Fruit fly (Drosophila melanogaster): ENCODE data around the gene Nup205.

The Nup205 gene

DNA sequence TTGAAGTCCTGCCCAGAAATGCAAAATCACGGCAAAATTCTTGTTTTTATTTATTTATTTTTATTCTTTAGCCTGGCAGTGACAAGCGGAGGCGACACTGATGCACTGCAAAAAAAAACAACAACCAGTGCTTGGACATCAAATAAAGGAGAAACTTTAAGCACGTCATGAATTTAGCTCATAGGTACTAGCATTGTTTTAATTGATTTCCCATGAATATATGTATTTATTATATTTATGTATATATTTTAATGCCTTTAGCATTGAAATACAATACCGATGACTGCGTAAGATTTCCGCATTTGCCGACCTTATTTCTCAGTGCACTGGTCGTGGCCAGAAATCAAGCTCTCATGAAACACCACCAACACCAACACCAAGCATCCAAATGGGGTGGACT, 33.4 kb upstream of the Nup205 start:
- TF ChIP-seq ATbp (GFP tag; optimal IDR thresholded peaks at IDR 0.05) (peak; percentile 21), Gug (GFP tag; IDR thresholded peaks at IDR 0.05) (no peak), zen (tag; optimal IDR thresholded peaks at IDR 0.05) (no peak), CG17328 (GFP tag; IDR thresholded peaks at IDR 0.05) (no peak), mld (GFP tag; IDR thresholded peaks at IDR 0.05; ENCODE audit: partially characterized antibody) (no peak), CG14965 (GFP tag; optimal IDR thresholded peaks at IDR 0.05; ENCODE audit: borderline replicate concordance) (no peak), gcm2 (GFP tag; optimal IDR thresholded peaks at IDR 0.05) (no peak), CG8281 (tag; optimal IDR thresholded peaks at IDR 0.05) (no peak), CG7556 (GFP tag; optimal IDR thresholded peaks at IDR 0.05) (peak; percentile 47), pho (GFP tag; optimal IDR thresholded peaks at IDR 0.05) (no peak), dmrt99B (tag; optimal IDR thresholded peaks at IDR 0.05) (peak; percentile 55), gem (tag; optimal IDR thresholded peaks at IDR 0.05) (peak; percentile 52), fd96Cb (tag; optimal IDR thresholded peaks at IDR 0.05) (peak; percentile 10), zf30C (GFP tag; optimal IDR thresholded peaks at IDR 0.05) (peak; percentile 31), CG11560 (tag; IDR thresholded peaks at IDR 0.05) (no peak), Hand (GFP tag; optimal IDR thresholded peaks at IDR 0.05) (peak; percentile 29), CG2678 (tag; optimal IDR thresholded peaks at IDR 0.05) (peak; percentile 56), HLH4C (GFP tag; IDR thresholded peaks at IDR 0.05; ENCODE audit: partially characterized antibody) (no peak), CG2129 (GFP tag; IDR thresholded peaks at IDR 0.05; ENCODE audit: partially characterized antibody) (no peak), CG6765 (GFP tag; optimal IDR thresholded peaks at IDR 0.05) (no peak), br (optimal IDR thresholded peaks at IDR 0.05) (no peak), ham (GFP tag; IDR thresholded peaks at IDR 0.05) (no peak), CG3065 (GFP tag; optimal IDR thresholded peaks at IDR 0.05) (no peak), eyg (GFP tag; optimal IDR thresholded peaks at IDR 0.05) (no peak), kni (GFP tag; optimal IDR thresholded peaks at IDR 0.05) (no peak), cg (GFP tag; optimal IDR thresholded peaks at IDR 0.05) (no peak), CG8944 (GFP tag; optimal IDR thresholded peaks at IDR 0.05) (no peak), Ravus (GFP tag; IDR thresholded peaks at IDR 0.05) (no peak), CG5245 (GFP tag; optimal IDR thresholded peaks at IDR 0.05) (no peak), Dll (GFP tag; IDR thresholded peaks at IDR 0.05; ENCODE audit: partially characterized antibody) (no peak), Meics (GFP tag; optimal IDR thresholded peaks at IDR 0.05) (peak; percentile 30), CG11085 (GFP tag; IDR thresholded peaks at IDR 0.05) (no peak), CG3407 (GFP tag; optimal IDR thresholded peaks at IDR 0.05) (no peak), run (tag; optimal IDR thresholded peaks at IDR 0.05) (no peak), Doc3 (GFP tag; IDR thresholded peaks at IDR 0.05; ENCODE audit: partially characterized antibody) (no peak), unpg (GFP tag; optimal IDR thresholded peaks at IDR 0.05) (no peak), org-1 (GFP tag; optimal IDR thresholded peaks at IDR 0.05) (no peak), Bteb2 (GFP tag; optimal IDR thresholded peaks at IDR 0.05) (no peak), abd-A (tag; optimal IDR thresholded peaks at IDR 0.05) (no peak), sisA (GFP tag; IDR thresholded peaks at IDR 0.05) (no peak), fd64A (GFP tag; optimal IDR thresholded peaks at IDR 0.05) (no peak), CG3281 (GFP tag; optimal IDR thresholded peaks at IDR 0.05) (peak; percentile 15), Hey (tag; optimal IDR thresholded peaks at IDR 0.05) (no peak), her (GFP tag; optimal IDR thresholded peaks at IDR 0.05) (no peak), CG14860 (GFP tag; IDR thresholded peaks at IDR 0.05; ENCODE audit: partially characterized antibody) (no peak), Oaz (GFP tag; IDR thresholded peaks at IDR 0.05) (no peak), lmd (GFP tag; IDR thresholded peaks at IDR 0.05) (0 out of 2 replicates have a peak, but pooled peaks have one; percentile 20), Oli (tag; optimal IDR thresholded peaks at IDR 0.05) (peak; percentile 45), sens (GFP tag) (peak; percentile 21), lab (GFP tag; optimal IDR thresholded peaks at IDR 0.05) (peak; percentile 34), Hr51 (GFP tag; optimal IDR thresholded peaks at IDR 0.05) (peak in 1 of 2 experiments; percentile 52)

All from whole organism, embryonic.